Worm (Caenorhabditis elegans) whole organism, L3 larva: ENCODE results near the gene Y66A7A.7.

ENCODE experiments used
- ama-1 ChIP-seq: fragments of 150-350 bp; optimal IDR thresholded peaks from 2 replicates; lab custom pipeline; 2018
- ceh-82 ChIP-seq: fragments of 150-350 bp; optimal IDR thresholded peaks from 2 replicates; lab custom pipeline; 2014; ENCODE audit warnings: missing biosample characterization, missing genetic modification characterization
- elt-3 ChIP-seq, 3 experiments: fragments of 150-350 bp in 1 of 3; sonication (generic microtip) in 2 of 3; optimal IDR thresholded peaks; 2 replicates in 2 of 3; 4 replicates in 1 of 3; lab custom pipeline; 2014 to 2017; ENCODE audit warnings: missing biosample characterization in 3 of 3, missing genetic modification characterization in 3 of 3
- eor-1 ChIP-seq, 2 experiments: fragments of 150-350 bp; optimal IDR thresholded peaks; 2 replicates each; lab custom pipeline; 2014 to 2018; ENCODE audit warnings: missing biosample characterization in 2 of 2, missing genetic modification characterization in 2 of 2
- fkh-10 ChIP-seq: sonication (generic microtip); optimal IDR thresholded peaks from 2 replicates; lab custom pipeline; 2017; ENCODE audit warnings: missing biosample characterization, missing genetic modification reagents, missing genetic modification characterization
- lin-15B ChIP-seq: fragments of 150-350 bp; optimal IDR thresholded peaks from 2 replicates; lab custom pipeline; 2014; ENCODE audit warnings: missing biosample characterization, missing genetic modification characterization
- nfya-1 ChIP-seq: sonication (generic microtip); optimal IDR thresholded peaks from 2 replicates; lab custom pipeline; 2017; ENCODE audit warnings: missing genetic modification characterization, mild to moderate bottlenecking, missing compliant biosample characterization, antibody characterized with exemption, moderate library complexity; ENCODE audit not compliant: insufficient read depth
- nhr-76 ChIP-seq: fragments of 150-350 bp; sonication (generic microtip); optimal IDR thresholded peaks from 5 replicates; lab custom pipeline; 2014; ENCODE audit warnings: missing biosample characterization, missing genetic modification characterization
- skn-1 ChIP-seq: fragments of 150-350 bp; optimal IDR thresholded peaks from 2 replicates; lab custom pipeline; 2014; ENCODE audit warnings: missing biosample characterization, missing genetic modification characterization
- tbx-2 ChIP-seq: sonication (generic microtip); optimal IDR thresholded peaks from 2 replicates; lab custom pipeline; 2016; ENCODE audit warnings: mild to moderate bottlenecking, missing genetic modification characterization, missing compliant biosample characterization
- unc-39 ChIP-seq: sonication (generic microtip); optimal IDR thresholded peaks from 4 replicates; lab custom pipeline; 2017; ENCODE audit warnings: missing biosample characterization, missing genetic modification characterization
- zag-1 ChIP-seq: fragments of 150-350 bp; optimal IDR thresholded peaks from 2 replicates; lab custom pipeline; 2014; ENCODE audit warnings: missing biosample characterization, missing genetic modification characterization
- ztf-4 ChIP-seq: fragments of 150-350 bp; optimal IDR thresholded peaks from 2 replicates; lab custom pipeline; 2014; ENCODE audit warnings: missing biosample characterization, missing genetic modification characterization

- TF ChIP-seq nhr-76 (tag; lab: Kevin White, UChicago) (no peak), fkh-10 (GFP tag; lab: Kevin White, UChicago) (no peak), zag-1 (tag; lab: Kevin White, UChicago) (no peak), ceh-82 (tag; lab: Kevin White, UChicago) (no peak), ztf-4 (tag; lab: Kevin White, UChicago) (no peak), unc-39 (tag; lab: Kevin White, UChicago) (no peak), ama-1 (lab: Kevin White, UChicago) (no peak), lin-15B (tag; lab: Kevin White, UChicago) (no peak), tbx-2 (no peak), skn-1 (tag; lab: Kevin White, UChicago) (no peak), nfya-1 (tag; lab: Kevin White, UChicago) (no peak), elt-3 (tag; optimal IDR thresholded peaks at IDR 0.05; lab: Kevin White, UChicago) (no peak), eor-1 (tag; optimal IDR thresholded peaks at IDR 0.05; lab: Kevin White, UChicago) (no peak)
Observed at ce11 chrIII:11636740-11637139, 7.5 kb upstream of the Y66A7A.7 start, which contains the start of gene tbx-33.
